Fruit fly (Drosophila melanogaster) Kc167 (cell line): ENCODE results near the gene CG7492.

ENCODE experiments used
- h ChIP-seq: fragments of >200 bp; optimal IDR thresholded peaks from 3 replicates; lab custom pipeline; 2018; ENCODE audit warnings: missing external identifiers
- insv ChIP-seq: fragments of >200 bp; optimal IDR thresholded peaks from 3 replicates; lab custom pipeline; 2018; ENCODE audit warnings: missing external identifiers
- psq ChIP-seq: fragments of >200 bp; optimal IDR thresholded peaks from 2 replicates; lab custom pipeline; 2017; ENCODE audit warnings: missing external identifiers

- TF ChIP-seq insv (lab: Kevin White, UChicago), result no peak
- TF ChIP-seq h (lab: Kevin White, UChicago), result no peak
- TF ChIP-seq psq (lab: Kevin White, UChicago), result no peak
These were observed 37.0 kb downstream of the CG7492 start for dm6 chr3L:7617436-7617979.
